Fruit fly (Drosophila melanogaster) whole organism, prepupa: Measurements from ENCODE around the gene CG2794.

Experiments
- CG10669 ChIP-seq: fragments of 200-800 bp; sonication (Bioruptor generic); optimal IDR thresholded peaks from 3 replicates; lab custom pipeline; 2018; ENCODE audit warnings: missing biosample characterization, mild to moderate bottlenecking, missing genetic modification characterization, moderate library complexity
- CG11294 ChIP-seq: fragments of 200-800 bp; sonication (Bioruptor generic); IDR thresholded peaks from 2 replicates; pipeline ENCODE4 v1.3.6; 2022; ENCODE audit warnings: missing biosample characterization, missing genetic modification characterization
- CG11762 ChIP-seq: fragments of 200-800 bp; sonication (Bioruptor generic); optimal IDR thresholded peaks from 3 replicates; lab custom pipeline; 2016; ENCODE audit warnings: missing biosample characterization, missing genetic modification characterization; ENCODE audit not compliant: insufficient read depth
- CG1621 ChIP-seq: fragments of 200-800 bp; sonication (Bioruptor generic); optimal IDR thresholded peaks from 3 replicates; lab custom pipeline; 2018; ENCODE audit warnings: missing biosample characterization, mild to moderate bottlenecking, missing genetic modification characterization
- CG6854 ChIP-seq: fragments of 200-800 bp; sonication (Bioruptor generic); optimal IDR thresholded peaks from 2 replicates; lab custom pipeline; 2017; ENCODE audit warnings: missing biosample characterization, mild to moderate bottlenecking, missing genetic modification characterization
- CG8632 ChIP-seq: fragments of 200-800 bp; sonication (Bioruptor generic); optimal IDR thresholded peaks from 3 replicates; lab custom pipeline; 2016; ENCODE audit warnings: missing biosample characterization, missing genetic modification characterization
- Eip75B ChIP-seq: fragments of 200-800 bp; sonication (Bioruptor generic); optimal IDR thresholded peaks from 3 replicates; lab custom pipeline; 2016; ENCODE audit warnings: missing biosample characterization, missing genetic modification characterization
- Gug ChIP-seq: fragments of 200-800 bp; sonication (Bioruptor generic); IDR thresholded peaks from 2 replicates; pipeline ENCODE4 v1.3.6; 2022; ENCODE audit warnings: missing biosample characterization, missing genetic modification characterization
- Sox14 ChIP-seq: fragments of 200-800 bp; sonication (Bioruptor generic); optimal IDR thresholded peaks from 3 replicates; lab custom pipeline; 2016; ENCODE audit warnings: missing biosample characterization, missing genetic modification characterization
- dac ChIP-seq: fragments of 200-800 bp; sonication (Bioruptor generic); optimal IDR thresholded peaks from 2 replicates; lab custom pipeline; 2017; ENCODE audit warnings: missing biosample characterization, mild to moderate bottlenecking, missing genetic modification characterization
- fd85E ChIP-seq: fragments of 200-800 bp; sonication (Bioruptor generic); optimal IDR thresholded peaks from 3 replicates; lab custom pipeline; 2016; ENCODE audit warnings: missing biosample characterization, missing genetic modification characterization
- spab ChIP-seq: fragments of 200-800 bp; sonication (Bioruptor generic); optimal IDR thresholded peaks from 2 replicates; lab custom pipeline; 2017; ENCODE audit warnings: missing biosample characterization, mild to moderate bottlenecking, missing genetic modification characterization, missing genetic modification reagents

DNA sequence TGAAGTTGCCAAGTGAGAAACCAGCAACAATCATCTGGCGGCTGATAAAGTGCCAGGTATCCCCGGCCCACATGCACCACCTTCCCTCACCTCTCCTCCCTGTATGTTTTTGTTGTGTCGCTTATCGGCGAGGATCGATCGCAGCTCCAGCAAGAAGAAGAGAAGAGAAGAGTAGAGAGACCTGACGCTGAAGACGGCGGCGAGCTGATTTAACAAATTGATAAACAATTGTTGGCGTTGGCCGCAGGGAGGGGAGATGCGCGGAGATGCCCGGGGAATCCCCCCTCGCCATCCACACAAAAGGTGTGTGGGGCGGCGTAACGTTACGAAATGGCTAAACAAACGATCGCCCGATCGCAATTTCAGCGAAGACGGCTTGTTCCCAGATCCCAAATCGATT is 30.2 kb upstream of the CG2794 start:
- TF ChIP-seq CG11294 (no peak), Gug (GFP tag; lab: Robert Waterston, UW) (no peak), Sox14 (GFP tag; lab: Kevin White, UChicago) (no peak), CG1621 (tag; lab: Kevin White, UChicago) (no peak), CG10669 (GFP tag; lab: Kevin White, UChicago) (peak; percentile 13), dac (GFP tag; lab: Kevin White, UChicago) (no peak), CG8632 (GFP tag; lab: Kevin White, UChicago) (no peak), spab (no peak), CG11762 (no peak), fd85E (GFP tag; lab: Kevin White, UChicago) (no peak), CG6854 (GFP tag; lab: Kevin White, UChicago) (peak; percentile 24), Eip75B (GFP tag; lab: Kevin White, UChicago) (no peak)
